Fruit fly (Drosophila melanogaster) whole organism, embryonic: ENCODE results near the gene fend.

ENCODE experiments used
- Aef1 ChIP-seq: fragments of 200-800 bp; sonication (Bioruptor generic); IDR thresholded peaks from 3 replicates; pipeline ENCODE4 v1.3.6; 2022; ENCODE audit warnings: missing biosample characterization, missing genetic modification characterization
- Bteb2 ChIP-seq: fragments of 200-800 bp; sonication (Bioruptor generic); optimal IDR thresholded peaks from 2 replicates; lab custom pipeline; 2016; ENCODE audit warnings: missing biosample characterization, missing genetic modification characterization
- CG10209 ChIP-seq: fragments of 200-800 bp; sonication (Bioruptor generic); optimal IDR thresholded peaks from 3 replicates; lab custom pipeline; 2017; ENCODE audit warnings: missing biosample characterization, mild to moderate bottlenecking, missing genetic modification characterization, missing genetic modification reagents
- CG1024 ChIP-seq: fragments of 200-800 bp; sonication (Bioruptor generic); IDR thresholded peaks from 2 replicates; pipeline ENCODE4 v1.3.6; 2022; ENCODE audit warnings: missing biosample characterization, missing genetic modification characterization
- CG10565 ChIP-seq: fragments of 200-800 bp; sonication (Bioruptor generic); optimal IDR thresholded peaks from 3 replicates; lab custom pipeline; 2016; ENCODE audit warnings: missing biosample characterization, mild to moderate bottlenecking, missing genetic modification characterization
- CG11560 ChIP-seq: fragments of 200-800 bp; sonication (Bioruptor generic); IDR thresholded peaks from 3 replicates; pipeline ENCODE4 v1.3.6; 2022; ENCODE audit warnings: missing biosample characterization, missing genetic modification characterization
- CG12155 ChIP-seq: fragments of 200-800 bp; sonication (Bioruptor generic); optimal IDR thresholded peaks from 3 replicates; lab custom pipeline; 2016; ENCODE audit warnings: missing biosample characterization, missing genetic modification characterization
- CG12219 ChIP-seq: fragments of 200-800 bp; sonication (Bioruptor generic); optimal IDR thresholded peaks from 3 replicates; lab custom pipeline; 2018; ENCODE audit warnings: missing biosample characterization, mild to moderate bottlenecking, missing genetic modification characterization
- CG18262 ChIP-seq: fragments of 200-800 bp; optimal IDR thresholded peaks from 3 replicates; lab custom pipeline; 2019; ENCODE audit warnings: missing biosample characterization, mild to moderate bottlenecking, missing genetic modification characterization, moderate library complexity
- CG4328 ChIP-seq: fragments of 200-800 bp; sonication (Bioruptor generic); optimal IDR thresholded peaks from 3 replicates; lab custom pipeline; 2017; ENCODE audit warnings: missing biosample characterization, missing genetic modification reagents, missing genetic modification characterization
- CG4707 ChIP-seq: fragments of 200-800 bp; sonication (Bioruptor generic); optimal IDR thresholded peaks from 2 replicates; lab custom pipeline; 2018; ENCODE audit warnings: missing biosample characterization, mild to moderate bottlenecking, missing genetic modification characterization, moderate library complexity
- CG6689 ChIP-seq: fragments of 200-800 bp; sonication (Bioruptor generic); IDR thresholded peaks from 2 replicates; pipeline ENCODE4 v1.3.6; 2022; ENCODE audit warnings: missing biosample characterization, missing genetic modification characterization
- CG6765 ChIP-seq: fragments of 200-800 bp; sonication (Bioruptor generic); optimal IDR thresholded peaks from 3 replicates; lab custom pipeline; 2017; ENCODE audit warnings: missing biosample characterization, mild to moderate bottlenecking, missing genetic modification characterization
- CG6854 ChIP-seq: fragments of 200-800 bp; sonication (Bioruptor generic); optimal IDR thresholded peaks from 3 replicates; lab custom pipeline; 2017; ENCODE audit warnings: missing biosample characterization, mild to moderate bottlenecking, missing genetic modification characterization
- CG8765 ChIP-seq: fragments of 200-800 bp; sonication (Bioruptor generic); IDR thresholded peaks from 2 replicates; pipeline ENCODE4 v1.3.6; 2022; ENCODE audit warnings: missing biosample characterization, missing genetic modification characterization
- CG8944 ChIP-seq: fragments of 200-800 bp; sonication (Bioruptor generic); optimal IDR thresholded peaks from 3 replicates; lab custom pipeline; 2016; ENCODE audit warnings: missing biosample characterization, missing genetic modification characterization
- CG9932 ChIP-seq: fragments of 200-800 bp; sonication (Bioruptor generic); IDR thresholded peaks from 2 replicates; pipeline ENCODE4 v1.3.6; 2022; ENCODE audit warnings: missing biosample characterization, missing genetic modification characterization
- Camta ChIP-seq: fragments of 200-800 bp; sonication (Bioruptor generic); optimal IDR thresholded peaks from 2 replicates; lab custom pipeline; 2016; ENCODE audit warnings: missing biosample characterization, missing genetic modification characterization
- CkIIα-i1 ChIP-seq: fragments of 200-800 bp; sonication (Bioruptor generic); IDR thresholded peaks from 2 replicates; pipeline ENCODE4 v1.3.6; 2022; ENCODE audit warnings: missing biosample characterization, missing genetic modification characterization
- D19A ChIP-seq: fragments of 200-800 bp; optimal IDR thresholded peaks from 3 replicates; lab custom pipeline; 2019; ENCODE audit warnings: missing biosample characterization, mild to moderate bottlenecking, missing genetic modification characterization, moderate library complexity
- Dip3 ChIP-seq: fragments of 200-800 bp; sonication (Bioruptor generic); optimal IDR thresholded peaks from 3 replicates; lab custom pipeline; 2016; ENCODE audit warnings: missing biosample characterization, missing genetic modification characterization
- Doc2 ChIP-seq: fragments of 200-800 bp; sonication (Bioruptor generic); IDR thresholded peaks from 2 replicates; pipeline ENCODE4 v1.3.6; 2022; ENCODE audit warnings: missing biosample characterization, missing genetic modification characterization
- Hmr ChIP-seq: fragments of 200-800 bp; sonication (Bioruptor generic); optimal IDR thresholded peaks from 3 replicates; lab custom pipeline; 2017; ENCODE audit warnings: mild to moderate bottlenecking, missing biosample characterization, missing genetic modification reagents, missing genetic modification characterization
- Mad ChIP-seq: fragments of 200-800 bp; sonication (Bioruptor generic); optimal IDR thresholded peaks from 2 replicates; lab custom pipeline; 2016; ENCODE audit warnings: missing biosample characterization, missing genetic modification characterization
- NFAT ChIP-seq: fragments of 200-800 bp; sonication (Bioruptor generic); IDR thresholded peaks from 2 replicates; pipeline ENCODE4 v1.3.6; 2022; ENCODE audit warnings: missing biosample characterization, missing genetic modification characterization
- Neu2 ChIP-seq: fragments of 200-800 bp; sonication (Bioruptor generic); optimal IDR thresholded peaks from 3 replicates; lab custom pipeline; 2016; ENCODE audit warnings: missing biosample characterization, missing genetic modification characterization, borderline replicate concordance
- Nf-YC ChIP-seq: fragments of 200-800 bp; optimal IDR thresholded peaks from 3 replicates; lab custom pipeline; 2019; ENCODE audit warnings: missing biosample characterization, mild to moderate bottlenecking, missing genetic modification characterization, moderate library complexity
- Ptx1 ChIP-seq: fragments of 200-800 bp; sonication (Bioruptor generic); IDR thresholded peaks from 2 replicates; pipeline ENCODE4 v1.3.6; 2022; ENCODE audit warnings: missing biosample characterization, missing genetic modification characterization
- Ravus ChIP-seq: fragments of 200-800 bp; sonication (Bioruptor generic); IDR thresholded peaks from 2 replicates; pipeline ENCODE4 v1.3.6; 2022; ENCODE audit warnings: missing biosample characterization, missing genetic modification characterization
- Rx ChIP-seq: fragments of 200-800 bp; sonication (Bioruptor generic); IDR thresholded peaks from 2 replicates; pipeline ENCODE4 v1.3.6; 2022; ENCODE audit warnings: missing biosample characterization, missing genetic modification characterization
- Scr ChIP-seq: fragments of 200-800 bp; sonication (Bioruptor generic); IDR thresholded peaks from 2 replicates; pipeline ENCODE4 v1.3.6; 2022; ENCODE audit warnings: missing biosample characterization, missing genetic modification characterization; ENCODE audit not compliant: partially characterized antibody
- Stat92E ChIP-seq, 3 experiments: fragments of >200 bp in 2 of 3; fragments of 200-800 bp in 1 of 3; sonication (Bioruptor generic) in 1 of 3; optimal IDR thresholded peaks; 2 replicates each; lab custom pipeline; 2017 to 2019; ENCODE audit warnings: missing biosample characterization in 3 of 3, missing genetic modification characterization in 3 of 3, mild to moderate bottlenecking in 1 of 3, moderate library complexity in 1 of 3
- abd-A ChIP-seq: fragments of 200-800 bp; sonication (Bioruptor generic); optimal IDR thresholded peaks from 3 replicates; lab custom pipeline; 2019; ENCODE audit warnings: missing biosample characterization, mild to moderate bottlenecking, missing genetic modification characterization, moderate library complexity
- aop ChIP-seq: fragments of 200-800 bp; sonication (Bioruptor generic); IDR thresholded peaks from 2 replicates; pipeline ENCODE4 v1.3.6; 2022; ENCODE audit warnings: missing biosample characterization, missing genetic modification characterization
- caup ChIP-seq: fragments of 200-800 bp; sonication (Bioruptor generic); optimal IDR thresholded peaks from 3 replicates; lab custom pipeline; 2017; ENCODE audit warnings: missing biosample characterization, mild to moderate bottlenecking, missing genetic modification characterization, moderate library complexity; ENCODE audit not compliant: severe bottlenecking
- cg ChIP-seq: fragments of 200-800 bp; sonication (Bioruptor generic); optimal IDR thresholded peaks from 3 replicates; lab custom pipeline; 2019; ENCODE audit warnings: missing biosample characterization, mild to moderate bottlenecking, missing genetic modification characterization, moderate library complexity
- dan ChIP-seq: fragments of 200-800 bp; sonication (Bioruptor generic); IDR thresholded peaks from 2 replicates; pipeline ENCODE4 v1.3.6; 2022; ENCODE audit warnings: missing biosample characterization, missing genetic modification characterization
- dpn ChIP-seq, 2 experiments: fragments of 200-800 bp; sonication (Bioruptor generic); optimal IDR thresholded peaks; 3 replicates each; lab custom pipeline; 2016; ENCODE audit warnings: missing biosample characterization in 2 of 2, missing genetic modification characterization in 2 of 2
- fru ChIP-seq: fragments of >200 bp; optimal IDR thresholded peaks from 2 replicates; lab custom pipeline; 2017
- gcm2 ChIP-seq: fragments of 200-800 bp; sonication (Bioruptor generic); optimal IDR thresholded peaks from 2 replicates; lab custom pipeline; 2016; ENCODE audit warnings: missing biosample characterization, missing genetic modification characterization
- grau ChIP-seq: fragments of 200-800 bp; optimal IDR thresholded peaks from 3 replicates; lab custom pipeline; 2019; ENCODE audit warnings: missing biosample characterization, mild to moderate bottlenecking, missing genetic modification characterization, moderate library complexity
- lbe ChIP-seq: fragments of 200-800 bp; sonication (Bioruptor generic); optimal IDR thresholded peaks from 2 replicates; lab custom pipeline; 2016; ENCODE audit warnings: missing biosample characterization, mild to moderate bottlenecking, missing genetic modification characterization
- lmd ChIP-seq: fragments of 200-800 bp; sonication (Bioruptor generic); IDR thresholded peaks from 2 replicates; pipeline ENCODE4 v1.3.6; 2022; ENCODE audit warnings: missing biosample characterization, missing genetic modification characterization
- luna ChIP-seq: fragments of 200-800 bp; sonication (Bioruptor generic); optimal IDR thresholded peaks from 2 replicates; lab custom pipeline; 2016; ENCODE audit warnings: missing biosample characterization, missing genetic modification characterization
- org-1 ChIP-seq: fragments of 200-800 bp; sonication (Bioruptor generic); optimal IDR thresholded peaks from 2 replicates; lab custom pipeline; 2017; ENCODE audit warnings: missing biosample characterization, missing genetic modification characterization
- ranshi ChIP-seq: fragments of 200-800 bp; sonication (Bioruptor generic); IDR thresholded peaks from 2 replicates; pipeline ENCODE4 v1.3.6; 2022; ENCODE audit warnings: missing biosample characterization, missing genetic modification characterization
- ro ChIP-seq: fragments of 200-800 bp; sonication (Bioruptor generic); IDR thresholded peaks from 2 replicates; pipeline ENCODE4 v1.3.6; 2022; ENCODE audit warnings: missing biosample characterization, missing genetic modification characterization
- sd ChIP-seq: fragments of 200-800 bp; sonication (Bioruptor generic); optimal IDR thresholded peaks from 3 replicates; lab custom pipeline; 2018; ENCODE audit warnings: missing biosample characterization, mild to moderate bottlenecking, missing genetic modification characterization, moderate library complexity
- sr ChIP-seq: fragments of 200-800 bp; sonication (Bioruptor generic); IDR thresholded peaks from 3 replicates; pipeline ENCODE4 v1.3.6; 2022; ENCODE audit warnings: missing biosample characterization, missing genetic modification characterization
- tin ChIP-seq: fragments of 200-800 bp; sonication (Bioruptor generic); optimal IDR thresholded peaks from 3 replicates; lab custom pipeline; 2016; ENCODE audit warnings: missing biosample characterization, missing genetic modification characterization

fend gene

DNA sequence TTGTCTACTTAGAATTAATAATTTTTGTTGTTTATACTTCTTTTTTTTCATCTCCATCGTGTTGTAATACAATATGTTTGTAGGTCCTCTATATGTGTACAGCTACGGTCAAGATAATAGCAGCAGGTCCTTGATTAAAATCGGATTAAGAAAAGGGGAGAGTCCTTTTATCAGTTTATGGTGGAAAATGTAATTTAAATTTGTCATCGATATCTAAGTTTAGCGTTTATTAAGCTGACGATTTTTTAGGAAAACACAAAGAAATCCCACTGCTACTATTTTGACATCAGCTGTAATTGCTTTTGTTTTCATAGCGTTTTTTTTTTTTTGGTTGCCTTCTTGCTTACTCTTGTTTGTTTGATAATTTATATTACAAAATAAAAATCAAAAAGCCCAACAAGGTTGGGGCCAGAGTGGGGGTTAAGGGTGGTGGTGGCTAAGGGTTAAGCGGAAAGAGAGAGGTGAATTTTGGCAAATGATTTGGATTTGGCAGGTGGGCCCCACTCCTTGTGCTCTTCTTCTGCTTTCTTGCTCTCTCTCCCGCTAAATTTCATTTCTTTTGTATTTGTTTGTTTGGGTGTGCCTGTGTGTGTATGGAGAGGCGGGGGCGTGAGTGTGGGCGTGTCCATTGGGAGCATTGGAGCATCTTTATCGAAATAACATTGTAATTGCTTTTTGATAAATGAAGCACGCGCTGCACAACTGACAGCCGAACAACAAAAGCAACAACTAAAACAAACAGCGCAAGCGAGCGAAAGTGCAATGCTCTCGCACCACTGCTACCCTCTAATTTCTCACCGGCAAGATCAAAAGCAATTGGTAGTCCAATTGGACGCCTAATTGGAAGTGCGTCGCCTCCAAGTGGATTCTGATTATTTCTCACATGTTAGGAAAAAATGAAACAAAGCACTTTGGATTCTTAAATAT lies 13.8 kb downstream of the fend start (continued):
- TF ChIP-seq Nf-YC (tag; lab: Kevin White, UChicago): no peak
- TF ChIP-seq sd (tag; lab: Kevin White, UChicago): no peak
- TF ChIP-seq Dip3 (GFP tag; lab: Kevin White, UChicago): no peak
- TF ChIP-seq CG12219 (GFP tag; lab: Kevin White, UChicago): peak; percentile 14
- no peak for TF ChIP-seq luna (GFP tag; lab: Kevin White, UChicago)
- peak; percentile 55 for TF ChIP-seq D19A (tag; lab: Kevin White, UChicago)
- peak; percentile 56 for TF ChIP-seq grau (tag; lab: Kevin White, UChicago)
- TF ChIP-seq Mad (GFP tag; lab: Kevin White, UChicago): peak; percentile 12
- TF ChIP-seq Ptx1 (GFP tag; lab: Robert Waterston, UW): peak; percentile 46; the same call in 1 of the 2 replicates
- TF ChIP-seq CkIIα-i1 (GFP tag; lab: Robert Waterston, UW): no peak
- TF ChIP-seq Camta (GFP tag; lab: Kevin White, UChicago): peak; percentile 12
- peak; percentile 62 for TF ChIP-seq CG18262 (tag; lab: Kevin White, UChicago)
- no peak for TF ChIP-seq abd-A
- TF ChIP-seq CG10209: peak; percentile 20
- no peak for TF ChIP-seq Ravus (GFP tag; lab: Robert Waterston, UW)
- no peak for TF ChIP-seq fru (lab: Kevin White, UChicago)
- TF ChIP-seq Hmr: peak; percentile 24
- TF ChIP-seq ro (GFP tag; lab: Robert Waterston, UW): no peak
- peak; percentile 39; the same call in 1 of the 2 replicates for TF ChIP-seq CG1024 (GFP tag; lab: Robert Waterston, UW)
- TF ChIP-seq CG6689 (GFP tag; lab: Robert Waterston, UW): peak; percentile 22; the same call in 1 of the 2 replicates
- TF ChIP-seq sr (GFP tag; lab: Robert Waterston, UW): peak; percentile 72; the same call in 2 of the 3 replicates
- TF ChIP-seq cg: peak; percentile 22
- peak; percentile 37 for TF ChIP-seq org-1
- no peak for TF ChIP-seq Rx (GFP tag; lab: Robert Waterston, UW)
- no peak for TF ChIP-seq CG6765 (GFP tag; lab: Kevin White, UChicago)
- TF ChIP-seq CG6854 (GFP tag; lab: Kevin White, UChicago): peak; percentile 18
- no peak for TF ChIP-seq aop
- no peak for TF ChIP-seq ranshi (GFP tag; lab: Robert Waterston, UW)
- no peak for TF ChIP-seq gcm2 (GFP tag; lab: Kevin White, UChicago)
- TF ChIP-seq CG8765 (GFP tag; lab: Robert Waterston, UW): no peak
- peak; percentile 24 to 32 for TF ChIP-seq dpn (GFP tag; optimal IDR thresholded peaks at IDR 0.05; lab: Kevin White, UChicago)
- TF ChIP-seq CG4707 (GFP tag; lab: Kevin White, UChicago): peak; percentile 1
- TF ChIP-seq Aef1 (GFP tag; lab: Robert Waterston, UW): peak; percentile 16; the same call in 1 of the 3 replicates
- peak; percentile 32; the same call in 1 of the 2 replicates for TF ChIP-seq lmd
- TF ChIP-seq Bteb2: peak; percentile 39
- no peak for TF ChIP-seq Doc2 (GFP tag; lab: Robert Waterston, UW)
- no peak for TF ChIP-seq caup (GFP tag; lab: Kevin White, UChicago)
- no peak for TF ChIP-seq Stat92E (GFP tag; optimal IDR thresholded peaks at IDR 0.05; lab: Kevin White, UChicago)
- no peak for TF ChIP-seq Scr (GFP tag; lab: Robert Waterston, UW)
- no peak for TF ChIP-seq lbe (GFP tag; lab: Kevin White, UChicago)
- TF ChIP-seq CG9932: no peak
- TF ChIP-seq Neu2: no peak
- no peak for TF ChIP-seq CG8944
- no peak for TF ChIP-seq CG12155 (GFP tag; lab: Kevin White, UChicago)
- no peak for TF ChIP-seq CG11560 (tag; lab: Robert Waterston, UW)
- no peak for TF ChIP-seq dan (GFP tag; lab: Robert Waterston, UW)
- no peak for TF ChIP-seq CG10565 (GFP tag; lab: Kevin White, UChicago)
- peak; percentile 24 for TF ChIP-seq tin (GFP tag; lab: Kevin White, UChicago)
- no peak for TF ChIP-seq CG4328 (GFP tag; lab: Kevin White, UChicago)
- no peak for TF ChIP-seq NFAT
